Worm (Caenorhabditis elegans): Measurements from ENCODE around the gene F48E8.3.

DNA sequence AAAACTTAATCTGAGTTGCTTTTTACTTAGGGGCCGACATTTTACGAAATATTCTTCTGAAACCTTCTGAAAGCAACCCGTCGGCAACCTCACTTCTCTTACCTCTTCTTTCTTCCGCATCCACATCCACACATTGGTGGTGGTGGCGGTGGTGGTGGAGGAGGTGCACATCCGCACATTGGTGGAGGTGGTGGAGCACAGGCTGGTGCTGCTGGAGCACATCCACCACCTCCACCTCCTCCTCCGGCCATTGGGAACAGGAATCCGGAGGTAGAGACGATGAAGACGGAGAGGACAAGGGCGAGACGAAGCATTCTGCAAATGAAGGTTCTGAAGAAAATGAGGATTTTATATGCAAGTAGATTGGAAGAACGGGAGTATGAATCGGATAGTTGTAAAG, 47.5 kb upstream of the F48E8.3 start, which contains the start of gene grl-22:
- TF ChIP-seq nhr-12 (tag; optimal IDR thresholded peaks at IDR 0.05): no peak
- TF ChIP-seq nhr-237 (tag; optimal IDR thresholded peaks at IDR 0.05): no peak
- TF ChIP-seq pax-3 (tag; optimal IDR thresholded peaks at IDR 0.05): no peak
- no peak for TF ChIP-seq zag-1 (tag; optimal IDR thresholded peaks at IDR 0.05)
- TF ChIP-seq ceh-82 (tag; optimal IDR thresholded peaks at IDR 0.05): no peak
